Worm (Caenorhabditis elegans) whole organism, L4/young adult: ENCODE data around the gene nhr-128.

Experiments used
- W03F9.2 ChIP-seq: fragments of 150-350 bp; optimal IDR thresholded peaks from 2 replicates; lab custom pipeline; 2014; ENCODE audit warnings: missing biosample characterization, missing genetic modification characterization
- dao-5 ChIP-seq: sonication (generic microtip); optimal IDR thresholded peaks from 2 replicates; lab custom pipeline; 2016; ENCODE audit warnings: missing genotype, missing genetic modification characterization, moderate library complexity, missing compliant biosample characterization
- him-1 ChIP-seq: sonication (generic microtip); optimal IDR thresholded peaks from 2 replicates; lab custom pipeline; 2016; ENCODE audit warnings: missing genotype, missing genetic modification reagents, missing genetic modification characterization, missing compliant biosample characterization

- no peak for TF ChIP-seq him-1 (tag; lab: Kevin White, UChicago)
- TF ChIP-seq W03F9.2 (tag; lab: Kevin White, UChicago), result no peak
- TF ChIP-seq dao-5 (tag; lab: Kevin White, UChicago), result no peak
These were observed 14.3 kb upstream of the nhr-128 start for ce11 chrV:2207527-2207926.
